Worm (Caenorhabditis elegans) whole organism, young adult: Measurements from ENCODE around the gene oac-8.
"Not testable (repeated sequence)": the region's sequence is repeated elsewhere in the genome, so short reads cannot be mapped to it uniquely, and the experiment has no call there.

Experiments
- C17E4.6 ChIP-seq: fragments of 200-800 bp; sonication (Bioruptor generic); IDR thresholded peaks from 2 replicates; pipeline ENCODE4 v1.3.6; 2022; ENCODE audit warnings: missing genetic modification reagents, missing genetic modification characterization, missing compliant biosample characterization
- ZK185.1 ChIP-seq: sonication (generic microtip); optimal IDR thresholded peaks from 2 replicates; lab custom pipeline; 2016; ENCODE audit warnings: mild to moderate bottlenecking, missing genetic modification characterization, missing compliant biosample characterization; ENCODE audit not compliant: poor library complexity, severe bottlenecking
- ccch-3 ChIP-seq: fragments of 200-800 bp; sonication (Bioruptor generic); optimal IDR thresholded peaks from 2 replicates; lab custom pipeline; 2018; ENCODE audit warnings: mild to moderate bottlenecking, missing genetic modification characterization, missing compliant biosample characterization
- ceh-58 ChIP-seq: fragments of 200-800 bp; sonication (Bioruptor generic); IDR thresholded peaks from 2 replicates; pipeline ENCODE4 v1.3.6; 2022; ENCODE audit warnings: missing genetic modification characterization, missing compliant biosample characterization
- egrh-3 ChIP-seq: fragments of 200-800 bp; sonication (Bioruptor generic); IDR thresholded peaks from 2 replicates; pipeline ENCODE4 v1.3.6; 2022; ENCODE audit warnings: missing genetic modification reagents, missing genetic modification characterization, missing compliant biosample characterization
- let-607 ChIP-seq, 2 experiments: fragments of 200-800 bp in 1 of 2; sonication (Bioruptor generic) in 1 of 2; sonication (generic microtip) in 1 of 2; optimal IDR thresholded peaks; 2 replicates each; lab custom pipeline; 2016 to 2018; ENCODE audit warnings: mild to moderate bottlenecking in 2 of 2, missing compliant biosample characterization in 2 of 2, missing genetic modification characterization in 2 of 2, moderate library complexity in 2 of 2, missing genotype in 1 of 2
- lin-35 ChIP-seq, 3 experiments: fragments of 150-350 bp in 2 of 3; sonication (generic microtip) in 1 of 3; optimal IDR thresholded peaks; 2 replicates each; lab custom pipeline; 2014 to 2018; ENCODE audit warnings: missing biosample characterization in 3 of 3, missing genetic modification characterization in 3 of 3, missing genetic modification reagents in 3 of 3
- lsy-27 ChIP-seq: sonication (generic microtip); optimal IDR thresholded peaks from 2 replicates; lab custom pipeline; 2017; ENCODE audit warnings: missing genetic modification characterization, mild to moderate bottlenecking, missing compliant biosample characterization, antibody characterized with exemption, missing genotype, borderline replicate concordance; ENCODE audit not compliant: insufficient read depth
- mcd-1 ChIP-seq: fragments of 200-800 bp; sonication (Bioruptor generic); IDR thresholded peaks from 2 replicates; pipeline ENCODE4 v1.3.6; 2022; ENCODE audit warnings: missing genetic modification reagents, missing genetic modification characterization, missing compliant biosample characterization
- pha-4 ChIP-seq: fragments of 150-350 bp; sonication (generic microtip); optimal IDR thresholded peaks from 2 replicates; lab custom pipeline; 2014; ENCODE audit warnings: missing biosample characterization, missing genetic modification reagents, missing genetic modification characterization

DNA sequence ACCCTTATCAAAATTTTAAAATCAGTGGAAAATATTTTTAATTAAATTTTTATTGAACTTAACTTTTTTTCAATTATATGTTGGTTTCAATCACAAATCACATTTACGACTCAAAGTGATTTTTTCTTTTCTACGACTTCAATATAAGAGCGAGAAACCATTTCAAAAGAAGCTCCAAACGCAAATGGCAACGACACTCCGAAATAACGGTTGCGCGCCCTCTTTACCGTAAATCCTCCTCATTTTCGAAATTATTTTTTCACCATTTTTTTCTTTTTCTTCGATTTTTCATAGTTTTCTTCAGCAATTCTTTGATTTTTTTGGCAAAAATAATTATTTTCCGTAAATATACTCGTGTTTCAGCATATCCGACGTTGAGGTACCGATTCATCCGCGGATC lies 31.3 kb upstream of the oac-8 start:
- TF ChIP-seq mcd-1; ceh-58 (GFP tag; lab: Robert Waterston, UW); ZK185.1 (tag; lab: Kevin White, UChicago); ccch-3 (GFP tag; lab: Kevin White, UChicago); lin-35 (GFP tag; optimal IDR thresholded peaks at IDR 0.05; lab: Kevin White, UChicago); egrh-3 (GFP tag; lab: Robert Waterston, UW); C17E4.6 (GFP tag; lab: Robert Waterston, UW); lsy-27 (tag; lab: Kevin White, UChicago); let-607 (tag; optimal IDR thresholded peaks at IDR 0.05; lab: Kevin White, UChicago); pha-4 (tag; lab: Kevin White, UChicago): not testable (repeated sequence)
